Worm (Caenorhabditis elegans) whole organism, L4 larva: ENCODE results near the gene Y110A2AL.4.
A peak's percentile ranks its signal among the peaks of the same experiment; 100 is the strongest.

ENCODE experiments used
- F10B5.3 ChIP-seq: sonication (generic microtip); optimal IDR thresholded peaks from 2 replicates; lab custom pipeline; 2016; ENCODE audit warnings: mild to moderate bottlenecking, missing genetic modification characterization, missing compliant biosample characterization
- F26F4.8 ChIP-seq: fragments of 200-800 bp; sonication (Bioruptor generic); conservative IDR thresholded peaks from 2 replicates; pipeline ENCODE4 v1.3.6; 2022; ENCODE audit warnings: missing genetic modification characterization, missing compliant biosample characterization
- F44E2.7 ChIP-seq: fragments of 200-800 bp; sonication (Bioruptor generic); IDR thresholded peaks from 2 replicates; pipeline ENCODE4 v2.1.2; 2022; ENCODE audit warnings: missing genetic modification characterization, missing compliant biosample characterization
- T26A8.4 ChIP-seq: fragments of 200-800 bp; sonication (Bioruptor generic); IDR thresholded peaks from 2 replicates; pipeline ENCODE4 v1.3.6; 2022; ENCODE audit warnings: missing genetic modification characterization, missing compliant biosample characterization
- Y5F2A.4 ChIP-seq: fragments of 200-800 bp; sonication (Bioruptor generic); optimal IDR thresholded peaks from 2 replicates; lab custom pipeline; 2018; ENCODE audit warnings: mild to moderate bottlenecking, missing genetic modification characterization, missing compliant biosample characterization
- Y75B8A.6 ChIP-seq: fragments of 200-800 bp; sonication (Bioruptor generic); IDR thresholded peaks from 2 replicates; pipeline ENCODE4 v1.3.6; 2022; ENCODE audit warnings: missing genetic modification reagents, missing genetic modification characterization, missing compliant biosample characterization
- ZK337.2 ChIP-seq: fragments of 200-800 bp; sonication (Bioruptor generic); IDR thresholded peaks from 2 replicates; pipeline ENCODE4 v1.3.6; 2022; ENCODE audit warnings: missing genetic modification reagents, missing genetic modification characterization, missing compliant biosample characterization
- aha-1 ChIP-seq: fragments of 150-350 bp; peaks from one replicate; lab custom pipeline; 2014; ENCODE audit warnings: missing biosample characterization, missing genetic modification characterization
- aly-2 ChIP-seq: sonication (generic microtip); optimal IDR thresholded peaks from 2 replicates; lab custom pipeline; 2018; ENCODE audit warnings: missing biosample characterization, missing genetic modification characterization
- ceh-82 ChIP-seq: sonication (generic microtip); optimal IDR thresholded peaks from 2 replicates; lab custom pipeline; 2017; ENCODE audit warnings: missing biosample characterization, missing genetic modification characterization
- daf-12 ChIP-seq: fragments of 150-350 bp; optimal IDR thresholded peaks from 2 replicates; lab custom pipeline; 2014; ENCODE audit warnings: missing biosample characterization, missing genetic modification reagents, missing genetic modification characterization
- daf-16 ChIP-seq, 3 experiments: sonication (generic microtip); optimal IDR thresholded peaks; 2 replicates each; lab custom pipeline; 2016 to 2017; ENCODE audit warnings: missing genetic modification characterization in 3 of 3, missing genetic modification reagents in 3 of 3, mild to moderate bottlenecking in 2 of 3, missing compliant biosample characterization in 2 of 3, missing biosample characterization in 1 of 3, moderate library complexity in 1 of 3
- daf-19 ChIP-seq: fragments of 200-800 bp; sonication (Bioruptor generic); conservative IDR thresholded peaks from 2 replicates; pipeline ENCODE4 v1.3.6; 2022; ENCODE audit warnings: missing genetic modification characterization, missing compliant biosample characterization
- daf-8 ChIP-seq: fragments of 200-800 bp; sonication (Bioruptor generic); IDR thresholded peaks from 2 replicates; pipeline ENCODE4 v1.3.6; 2022; ENCODE audit warnings: missing genetic modification characterization, missing compliant biosample characterization
- dpl-1 ChIP-seq: fragments of 150-350 bp; optimal IDR thresholded peaks from 2 replicates; lab custom pipeline; 2014; ENCODE audit warnings: missing biosample characterization, missing genetic modification reagents, missing genetic modification characterization
- dve-1 ChIP-seq: sonication (generic microtip); optimal IDR thresholded peaks from 2 replicates; lab custom pipeline; 2017; ENCODE audit warnings: antibody characterized with exemption, mild to moderate bottlenecking, missing genetic modification characterization, missing compliant biosample characterization; ENCODE audit not compliant: insufficient read depth
- egl-43 ChIP-seq: fragments of 200-800 bp; sonication (Bioruptor generic); IDR thresholded peaks from 2 replicates; pipeline ENCODE4 v1.3.6; 2022; ENCODE audit warnings: missing genetic modification reagents, missing genetic modification characterization, missing compliant biosample characterization
- fkh-10 ChIP-seq: fragments of 150-350 bp; optimal IDR thresholded peaks from 2 replicates; lab custom pipeline; 2014; ENCODE audit warnings: missing biosample characterization, missing genetic modification reagents, missing genetic modification characterization
- gei-8 ChIP-seq: fragments of 200-800 bp; sonication (Bioruptor generic); optimal IDR thresholded peaks from 2 replicates; lab custom pipeline; 2018; ENCODE audit warnings: mild to moderate bottlenecking, missing genetic modification characterization, missing compliant biosample characterization
- hlh-30 ChIP-seq: sonication (generic microtip); optimal IDR thresholded peaks from 2 replicates; lab custom pipeline; 2017; ENCODE audit warnings: antibody characterized with exemption, mild to moderate bottlenecking, missing genetic modification characterization, missing compliant biosample characterization; ENCODE audit not compliant: insufficient read depth
- hmg-1.1 ChIP-seq: fragments of 200-800 bp; sonication (Bioruptor generic); IDR thresholded peaks from 2 replicates; pipeline ENCODE4 v1.3.6; 2022; ENCODE audit warnings: missing genetic modification reagents, missing genetic modification characterization, missing compliant biosample characterization
- lin-29 ChIP-seq: fragments of 200-800 bp; sonication (Bioruptor generic); IDR thresholded peaks from 2 replicates; pipeline ENCODE4 v1.3.6; 2022; ENCODE audit warnings: missing genetic modification reagents, missing genetic modification characterization, missing compliant biosample characterization
- lin-38 ChIP-seq: fragments of 200-800 bp; sonication (Bioruptor generic); IDR thresholded peaks from 2 replicates; pipeline ENCODE4 v1.3.6; 2022; ENCODE audit warnings: missing genetic modification reagents, missing genetic modification characterization, missing compliant biosample characterization
- lsy-2 ChIP-seq, 2 experiments: fragments of 150-350 bp in 1 of 2; sonication (generic microtip) in 1 of 2; optimal IDR thresholded peaks; 2 replicates each; lab custom pipeline; 2014 to 2017; ENCODE audit warnings: missing biosample characterization in 2 of 2, missing genetic modification characterization in 2 of 2
- madf-5 ChIP-seq, 2 experiments: fragments of 200-800 bp; sonication (Bioruptor generic); IDR thresholded peaks; 2 replicates each; pipeline ENCODE4 v1.3.6; 2022; ENCODE audit warnings: missing compliant biosample characterization in 2 of 2, missing genetic modification characterization in 2 of 2
- madf-9 ChIP-seq: fragments of 200-800 bp; sonication (Bioruptor generic); conservative IDR thresholded peaks from 2 replicates; pipeline ENCODE4 v1.3.6; 2022; ENCODE audit warnings: missing genetic modification reagents, missing genetic modification characterization, missing compliant biosample characterization
- mdt-29 ChIP-seq: fragments of 200-800 bp; sonication (Bioruptor generic); IDR thresholded peaks from 2 replicates; pipeline ENCODE4 v1.3.6; 2022; ENCODE audit warnings: missing genetic modification reagents, missing genetic modification characterization, missing compliant biosample characterization
- mep-1 ChIP-seq: fragments of 150-350 bp; sonication (generic microtip); optimal IDR thresholded peaks from 3 replicates; lab custom pipeline; 2014; ENCODE audit warnings: missing biosample characterization, missing genetic modification characterization
- mes-2 ChIP-seq: sonication (generic microtip); optimal IDR thresholded peaks from 2 replicates; lab custom pipeline; 2016; ENCODE audit warnings: missing genotype, mild to moderate bottlenecking, missing genetic modification characterization, missing compliant biosample characterization; ENCODE audit not compliant: poor library complexity, severe bottlenecking
- mxl-3 ChIP-seq: fragments of 200-800 bp; sonication (Bioruptor generic); optimal IDR thresholded peaks from 2 replicates; lab custom pipeline; 2018; ENCODE audit warnings: mild to moderate bottlenecking, missing genetic modification characterization, missing compliant biosample characterization
- nhr-77 ChIP-seq: fragments of 150-350 bp; optimal IDR thresholded peaks from 2 replicates; lab custom pipeline; 2014; ENCODE audit warnings: missing biosample characterization, missing genetic modification characterization
- php-3 ChIP-seq: fragments of 200-800 bp; sonication (Bioruptor generic); IDR thresholded peaks from 2 replicates; pipeline ENCODE4 v1.3.6; 2022; ENCODE audit warnings: missing genetic modification reagents, missing genetic modification characterization, missing compliant biosample characterization
- sdz-12 ChIP-seq: fragments of 200-800 bp; sonication (Bioruptor generic); optimal IDR thresholded peaks from 2 replicates; lab custom pipeline; 2018; ENCODE audit warnings: mild to moderate bottlenecking, missing genetic modification characterization, missing compliant biosample characterization
- skn-1 ChIP-seq: fragments of 150-350 bp; optimal IDR thresholded peaks from 2 replicates; lab custom pipeline; 2014; ENCODE audit warnings: missing biosample characterization, missing genetic modification characterization
- spr-1 ChIP-seq: sonication (generic microtip); optimal IDR thresholded peaks from 2 replicates; lab custom pipeline; 2016; ENCODE audit warnings: mild to moderate bottlenecking, missing genetic modification characterization, missing compliant biosample characterization
- vab-7 ChIP-seq: fragments of 200-800 bp; sonication (Bioruptor generic); IDR thresholded peaks from 2 replicates; pipeline ENCODE4 v1.3.6; 2022; ENCODE audit warnings: missing genetic modification reagents, missing genetic modification characterization, missing compliant biosample characterization
- ztf-11 ChIP-seq: fragments of 150-350 bp; optimal IDR thresholded peaks from 2 replicates; lab custom pipeline; 2014; ENCODE audit warnings: missing biosample characterization, missing genetic modification characterization

Y110A2AL.4 gene

ce11 chrII:2871816-2872215 lies 32.7 kb downstream of the Y110A2AL.4 start, which contains the start of gene Y110A2AL.10:
Y110A2AL.10 (minus strand) TSS chrII:2871916.
- TF ChIP-seq nhr-77 (tag; lab: Kevin White, UChicago), result no peak
- no peak for TF ChIP-seq mxl-3 (GFP tag; lab: Kevin White, UChicago)
- TF ChIP-seq hlh-30 (tag; lab: Kevin White, UChicago), result no peak
- no peak for TF ChIP-seq egl-43 (GFP tag; lab: Robert Waterston, UW)
- TF ChIP-seq php-3 (GFP tag; lab: Robert Waterston, UW), result no peak
- TF ChIP-seq F44E2.7, result no peak
- no peak for TF ChIP-seq spr-1 (tag; lab: Kevin White, UChicago)
- no peak for TF ChIP-seq gei-8 (GFP tag; lab: Kevin White, UChicago)
- no peak for TF ChIP-seq vab-7
- no peak for TF ChIP-seq daf-12
- TF ChIP-seq F10B5.3 (tag; lab: Kevin White, UChicago), result no peak
- no peak for TF ChIP-seq madf-5 (GFP tag; IDR thresholded peaks at IDR 0.05; lab: Robert Waterston, UW)
- no peak for TF ChIP-seq T26A8.4 (GFP tag; lab: Robert Waterston, UW)
- TF ChIP-seq daf-8 (GFP tag; lab: Robert Waterston, UW), result no peak
- TF ChIP-seq Y75B8A.6, result no peak
- no peak for TF ChIP-seq aha-1 (tag; lab: Kevin White, UChicago)
- no peak for TF ChIP-seq daf-16 (GFP tag; optimal IDR thresholded peaks at IDR 0.05; lab: Kevin White, UChicago)
- no peak for TF ChIP-seq daf-16 (tag; optimal IDR thresholded peaks at IDR 0.05; lab: Kevin White, UChicago)
- no peak for TF ChIP-seq mes-2 (tag; lab: Kevin White, UChicago)
- no peak for TF ChIP-seq lsy-2 (tag; optimal IDR thresholded peaks at IDR 0.05; lab: Kevin White, UChicago)

- TF ChIP-seq lin-38 (GFP tag; lab: Robert Waterston, UW), result no peak
- TF ChIP-seq daf-19 (GFP tag; lab: Robert Waterston, UW), result no peak
- no peak for TF ChIP-seq vab-7
- no peak for TF ChIP-seq mdt-29 (GFP tag; lab: Robert Waterston, UW)
- TF ChIP-seq dpl-1, result no peak
- no peak for TF ChIP-seq dve-1 (tag; lab: Kevin White, UChicago)
- TF ChIP-seq Y5F2A.4 (GFP tag; lab: Kevin White, UChicago), result no peak
- TF ChIP-seq mep-1 (tag; lab: Kevin White, UChicago), result no peak
- no peak for TF ChIP-seq spr-1 (tag; lab: Kevin White, UChicago)
- no peak for TF ChIP-seq aly-2 (tag; lab: Kevin White, UChicago)
- TF ChIP-seq Y75B8A.6, result no peak
- no peak for TF ChIP-seq skn-1 (tag; lab: Kevin White, UChicago)
- TF ChIP-seq daf-16 (GFP tag; optimal IDR thresholded peaks at IDR 0.05; lab: Kevin White, UChicago), result no peak
- TF ChIP-seq daf-16 (tag; optimal IDR thresholded peaks at IDR 0.05; lab: Kevin White, UChicago), result no peak
- no peak for TF ChIP-seq hmg-1.1 (GFP tag; lab: Robert Waterston, UW)
- no peak for TF ChIP-seq F26F4.8 (GFP tag; lab: Robert Waterston, UW)
- TF ChIP-seq fkh-10 (GFP tag; lab: Kevin White, UChicago), result no peak
- no peak for TF ChIP-seq madf-9 (GFP tag; lab: Robert Waterston, UW)
- TF ChIP-seq ZK337.2 (GFP tag; lab: Robert Waterston, UW), result no peak
These were observed 35.7 kb downstream of the Y110A2AL.4 start, which contains the start of gene Y110A2AL.1 for ce11 chrII:2874801-2875200. Y110A2AL.1 (plus strand) TSS chrII:2875101.

- TF ChIP-seq lin-29 (GFP tag; lab: Robert Waterston, UW), result no peak
- TF ChIP-seq aly-2 (tag; lab: Kevin White, UChicago), result no peak
- no peak for TF ChIP-seq ztf-11 (tag; lab: Kevin White, UChicago)
- TF ChIP-seq sdz-12, result no peak
- TF ChIP-seq mdt-29 (GFP tag; lab: Robert Waterston, UW), result no peak
- TF ChIP-seq aha-1 (tag; lab: Kevin White, UChicago), result peak; percentile 92
- no peak for TF ChIP-seq ceh-82 (tag; lab: Kevin White, UChicago)
- TF ChIP-seq, all 104 proteins: peak for 1
These were observed 39.8 kb downstream of the Y110A2AL.4 start for ce11 chrII:2878909-2879308.
